Fruit fly (Drosophila melanogaster) ovary, adult (tissue): ENCODE results near the gene CG6656.

Source experiments
- CG17801 ChIP-seq: fragments of 200-800 bp; optimal IDR thresholded peaks from 2 replicates; lab custom pipeline; 2019; ENCODE audit warnings: missing biosample characterization, mild to moderate bottlenecking, missing genetic modification characterization, moderate library complexity; ENCODE audit not compliant: partially characterized antibody

The CG6656 gene

dm6 chr3R:21874982-21875466 lies at the start of gene CG6656:
TSS of gene CG6656 (plus strand) at chr3R:21875293.
- TF ChIP-seq CG17801 (GFP tag; lab: Kevin White, UChicago) = peak; percentile 53

dm6 chr3R:21825775-21826558 lies 49.1 kb upstream of the CG6656 start:
- no peak for TF ChIP-seq CG17801 (GFP tag; lab: Kevin White, UChicago)

- TF ChIP-seq CG17801 (GFP tag; lab: Kevin White, UChicago) = no peak
Observed at dm6 chr3R:21827453-21828039, 47.5 kb upstream of the CG6656 start.

dm6 chr3R:21828040-21828526 lies 47.0 kb upstream of the CG6656 start:
- TF ChIP-seq CG17801 (GFP tag; lab: Kevin White, UChicago) = no peak

dm6 chr3R:21828785-21829486 lies 46.2 kb upstream of the CG6656 start:
- TF ChIP-seq CG17801 (GFP tag; lab: Kevin White, UChicago) = no peak

dm6 chr3R:21829487-21829957 lies 45.6 kb upstream of the CG6656 start:
- TF ChIP-seq CG17801 (GFP tag; lab: Kevin White, UChicago) = no peak

dm6 chr3R:21830303-21830707 lies 44.8 kb upstream of the CG6656 start:
- no peak for TF ChIP-seq CG17801 (GFP tag; lab: Kevin White, UChicago)

dm6 chr3R:21831040-21831439 lies 44.1 kb upstream of the CG6656 start:
- TF ChIP-seq CG17801 (GFP tag; lab: Kevin White, UChicago) = no peak

- TF ChIP-seq CG17801 (GFP tag; lab: Kevin White, UChicago) = no peak
Observed at dm6 chr3R:21832203-21832602, 42.9 kb upstream of the CG6656 start, which contains the start of gene Gr93a. TSS of gene Gr93a (plus strand) at chr3R:21832503.

- TF ChIP-seq CG17801 (GFP tag; lab: Kevin White, UChicago) = no peak
Observed at dm6 chr3R:21834234-21835070, 40.6 kb upstream of the CG6656 start.

- TF ChIP-seq CG17801 (GFP tag; lab: Kevin White, UChicago) = no peak
Observed at dm6 chr3R:21835388-21836200, 39.5 kb upstream of the CG6656 start.

- TF ChIP-seq CG17801 (GFP tag; lab: Kevin White, UChicago) = no peak
Observed at dm6 chr3R:21836201-21836504, 38.9 kb upstream of the CG6656 start.

- no peak for TF ChIP-seq CG17801 (GFP tag; lab: Kevin White, UChicago)
Observed at dm6 chr3R:21836614-21837013, 38.5 kb upstream of the CG6656 start.
